Worm (Caenorhabditis elegans) whole organism, late embryonic: ENCODE data around the gene ZK896.5.

ENCODE experiments used
- ama-1 ChIP-seq: fragments of 150-350 bp; optimal IDR thresholded peaks from 2 replicates; lab custom pipeline; 2014
- ceh-45 ChIP-seq: fragments of 200-800 bp; sonication (Bioruptor generic); IDR thresholded peaks from 2 replicates; pipeline ENCODE4 v1.3.6; 2022; ENCODE audit warnings: missing genetic modification reagents, missing genetic modification characterization, missing compliant biosample characterization
- pag-3 ChIP-seq: sonication (generic microtip); optimal IDR thresholded peaks from 2 replicates; lab custom pipeline; 2016; ENCODE audit warnings: missing compliant biosample characterization, missing genetic modification characterization, borderline replicate concordance

- no peak for TF ChIP-seq pag-3
- no peak for TF ChIP-seq ama-1
- no peak for TF ChIP-seq ceh-45 (GFP tag; lab: Robert Waterston, UW)
Observed at ce11 chrIV:12903687-12904086, 24.2 kb upstream of the ZK896.5 start.
